Fruit fly (Drosophila melanogaster) whole organism, pupa: ENCODE results near the gene PGRP-LB.

Source experiments
- CG10348 ChIP-seq: fragments of 200-800 bp; sonication (Bioruptor generic); IDR thresholded peaks from 2 replicates; pipeline ENCODE4 v1.3.6; 2022; ENCODE audit warnings: missing biosample characterization, missing genetic modification characterization
- CG12605 ChIP-seq: fragments of 200-800 bp; sonication (Bioruptor generic); IDR thresholded peaks from 2 replicates; pipeline ENCODE4 v1.3.6; 2022; ENCODE audit warnings: missing biosample characterization, missing genetic modification characterization
- CG13204 ChIP-seq: fragments of 200-800 bp; sonication (Bioruptor generic); optimal IDR thresholded peaks from 2 replicates; lab custom pipeline; 2018; ENCODE audit warnings: missing biosample characterization, mild to moderate bottlenecking, missing genetic modification characterization, moderate library complexity
- CG14655 ChIP-seq: fragments of 200-800 bp; sonication (Bioruptor generic); optimal IDR thresholded peaks from 3 replicates; lab custom pipeline; 2017; ENCODE audit warnings: mild to moderate bottlenecking, missing biosample characterization, missing genetic modification reagents, missing genetic modification characterization
- CG15710 ChIP-seq: fragments of 200-800 bp; sonication (Bioruptor generic); optimal IDR thresholded peaks from 2 replicates; lab custom pipeline; 2018; ENCODE audit warnings: missing biosample characterization, mild to moderate bottlenecking, missing genetic modification characterization, moderate library complexity
- CG17806 ChIP-seq: fragments of 200-800 bp; sonication (Bioruptor generic); optimal IDR thresholded peaks from 2 replicates; lab custom pipeline; 2018; ENCODE audit warnings: missing biosample characterization, mild to moderate bottlenecking, missing genetic modification characterization, moderate library complexity
- CG32121 ChIP-seq: fragments of 200-800 bp; sonication (Bioruptor generic); IDR thresholded peaks from 2 replicates; pipeline ENCODE4 v1.3.6; 2022; ENCODE audit warnings: missing biosample characterization, missing genetic modification characterization
- CG34367 ChIP-seq: fragments of 200-800 bp; sonication (Bioruptor generic); optimal IDR thresholded peaks from 2 replicates; lab custom pipeline; 2018; ENCODE audit warnings: missing biosample characterization, mild to moderate bottlenecking, missing genetic modification characterization
- CG4496 ChIP-seq: fragments of 200-800 bp; sonication (Bioruptor generic); IDR thresholded peaks from 3 replicates; pipeline ENCODE4 v1.3.6; 2022; ENCODE audit warnings: missing biosample characterization, missing genetic modification characterization
- CG8159 ChIP-seq: fragments of 200-800 bp; sonication (Bioruptor generic); optimal IDR thresholded peaks from 3 replicates; lab custom pipeline; 2018; ENCODE audit warnings: missing biosample characterization, mild to moderate bottlenecking, missing genetic modification characterization, moderate library complexity
- CG8301 ChIP-seq: fragments of 200-800 bp; sonication (Bioruptor generic); optimal IDR thresholded peaks from 2 replicates; lab custom pipeline; 2018; ENCODE audit warnings: missing biosample characterization, mild to moderate bottlenecking, missing genetic modification characterization
- CG9948 ChIP-seq: fragments of 200-800 bp; sonication (Bioruptor generic); optimal IDR thresholded peaks from 2 replicates; lab custom pipeline; 2018; ENCODE audit warnings: missing biosample characterization, mild to moderate bottlenecking, missing genetic modification characterization, moderate library complexity
- D1 ChIP-seq: fragments of 200-800 bp; sonication (Bioruptor generic); optimal IDR thresholded peaks from 2 replicates; lab custom pipeline; 2018; ENCODE audit warnings: missing biosample characterization, mild to moderate bottlenecking, missing genetic modification characterization, moderate library complexity
- EcR ChIP-seq: fragments of 200-800 bp; sonication (Bioruptor generic); optimal IDR thresholded peaks from 3 replicates; lab custom pipeline; 2019; ENCODE audit warnings: missing biosample characterization, missing genetic modification characterization, mild to moderate bottlenecking, moderate library complexity, missing genetic modification reagents
- Ets98B ChIP-seq: fragments of 200-800 bp; sonication (Bioruptor generic); IDR thresholded peaks from 2 replicates; pipeline ENCODE4 v1.3.6; 2022; ENCODE audit warnings: missing biosample characterization, missing genetic modification characterization
- Pif1A ChIP-seq: fragments of 200-800 bp; sonication (Bioruptor generic); optimal IDR thresholded peaks from 3 replicates; lab custom pipeline; 2016; ENCODE audit warnings: missing biosample characterization, missing genetic modification characterization
- Pif1B ChIP-seq: fragments of 200-800 bp; sonication (Bioruptor generic); optimal IDR thresholded peaks from 3 replicates; lab custom pipeline; 2016; ENCODE audit warnings: missing biosample characterization, missing genetic modification characterization
- Snoo ChIP-seq: fragments of 200-800 bp; sonication (Bioruptor generic); optimal IDR thresholded peaks from 3 replicates; lab custom pipeline; 2017; ENCODE audit warnings: missing biosample characterization, mild to moderate bottlenecking, missing genetic modification characterization, inconsistent platforms
- fd96Ca ChIP-seq: fragments of 200-800 bp; sonication (Bioruptor generic); IDR thresholded peaks from 3 replicates; pipeline ENCODE4 v1.3.6; 2022; ENCODE audit warnings: missing biosample characterization, missing genetic modification characterization
- gl ChIP-seq: fragments of 200-800 bp; sonication (Bioruptor generic); optimal IDR thresholded peaks from 2 replicates; lab custom pipeline; 2018; ENCODE audit warnings: missing biosample characterization, mild to moderate bottlenecking, missing genetic modification characterization
- rn ChIP-seq: fragments of 200-800 bp; sonication (Bioruptor generic); IDR thresholded peaks from 2 replicates; pipeline ENCODE4 v1.3.6; 2022; ENCODE audit warnings: missing biosample characterization, missing genetic modification characterization

PGRP-LB gene

DNA sequence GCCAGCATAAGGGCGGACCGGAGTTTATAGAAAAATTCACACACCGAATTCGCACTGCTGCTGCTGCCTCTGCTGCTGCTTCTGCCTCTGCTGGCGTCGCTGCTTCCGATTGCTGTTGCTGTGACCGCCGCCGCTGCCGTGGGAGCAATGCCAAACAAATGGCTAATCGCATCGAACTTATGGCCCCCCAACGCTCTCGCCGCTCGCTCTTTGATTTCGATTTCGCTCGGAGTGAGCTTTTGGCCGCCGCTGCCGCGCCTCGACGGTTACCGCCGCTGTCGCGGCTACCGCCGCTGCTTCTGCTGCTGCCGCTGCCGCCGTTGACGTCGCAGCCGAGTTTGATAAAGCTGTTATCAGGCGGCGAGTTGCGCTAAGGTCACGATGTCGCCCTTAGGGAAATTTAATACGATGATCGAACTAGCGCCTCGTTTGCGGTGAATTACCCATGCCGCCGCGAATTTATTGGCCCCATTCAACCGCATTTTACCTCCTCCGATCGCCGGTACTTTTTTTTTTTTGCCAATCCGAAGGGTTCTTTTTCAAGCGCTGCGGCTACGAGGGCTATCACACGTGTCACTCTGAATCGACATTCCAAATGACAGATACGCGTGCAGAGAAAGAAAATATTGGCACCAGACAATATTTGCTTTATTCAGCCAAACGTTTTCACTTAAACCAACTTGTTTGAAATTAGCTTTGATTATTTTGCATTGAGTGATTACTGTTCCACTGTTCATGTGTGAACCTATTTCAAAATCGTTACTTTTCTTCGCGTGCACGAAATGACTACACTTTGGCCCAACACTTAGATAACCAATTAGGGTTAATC lies 2.1 kb downstream of the PGRP-LB start:
- TF ChIP-seq EcR (GFP tag; lab: Kevin White, UChicago) (no peak), fd96Ca (GFP tag; lab: Robert Waterston, UW) (0 out of 3 replicates have a peak, but pooled peaks have one; percentile 16)

dm6 chr3R:11457286-11457685 lies 3.1 kb downstream of the PGRP-LB start:
- TF ChIP-seq CG10348 (GFP tag; lab: Robert Waterston, UW), result no peak
- no peak for TF ChIP-seq CG12605 (GFP tag; lab: Robert Waterston, UW)
- TF ChIP-seq Pif1B (GFP tag; lab: Kevin White, UChicago), result no peak
- TF ChIP-seq Pif1A (GFP tag; lab: Kevin White, UChicago), result no peak
- TF ChIP-seq D1, result no peak
- TF ChIP-seq CG14655 (GFP tag; lab: Kevin White, UChicago), result no peak
- no peak for TF ChIP-seq CG32121
- no peak for TF ChIP-seq CG34367 (tag; lab: Kevin White, UChicago)
- TF ChIP-seq CG9948 (tag; lab: Kevin White, UChicago), result no peak
- no peak for TF ChIP-seq CG8301 (tag; lab: Kevin White, UChicago)
- no peak for TF ChIP-seq CG4496
- TF ChIP-seq CG17806, result no peak
- no peak for TF ChIP-seq gl (tag; lab: Kevin White, UChicago)
- no peak for TF ChIP-seq EcR (GFP tag; lab: Kevin White, UChicago)
- TF ChIP-seq fd96Ca (GFP tag; lab: Robert Waterston, UW), result no peak
- no peak for TF ChIP-seq CG8159 (tag; lab: Kevin White, UChicago)
- TF ChIP-seq rn (GFP tag; lab: Robert Waterston, UW), result no peak
- TF ChIP-seq CG13204 (GFP tag; lab: Kevin White, UChicago), result no peak
- TF ChIP-seq Snoo (tag; lab: Kevin White, UChicago), result no peak

DNA sequence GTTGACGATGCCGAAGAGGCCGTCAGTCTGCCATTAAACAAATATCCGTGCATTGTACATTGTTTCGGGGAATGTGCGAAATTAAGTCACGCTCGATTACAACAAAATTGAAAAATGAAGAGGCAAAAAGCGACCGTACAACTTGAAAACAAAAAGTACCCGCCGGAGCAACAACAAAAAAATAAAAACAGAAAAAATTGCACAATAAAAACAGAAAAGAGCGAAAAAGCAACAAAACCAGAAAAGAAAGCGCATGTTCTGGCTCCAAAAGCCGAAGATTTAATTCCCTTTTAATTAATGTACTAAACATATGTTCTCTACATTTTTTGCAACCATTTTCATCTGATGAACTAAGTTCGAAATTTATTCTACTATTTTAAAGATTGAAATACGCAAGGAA lies 3.8 kb downstream of the PGRP-LB start:
- peak; percentile 28 for TF ChIP-seq CG15710
- no peak for TF ChIP-seq CG9948 (tag; lab: Kevin White, UChicago)
- peak; percentile 39 for TF ChIP-seq CG8159 (tag; lab: Kevin White, UChicago)
- TF ChIP-seq Pif1A (GFP tag; lab: Kevin White, UChicago), result peak; percentile 36
- TF ChIP-seq CG10348 (GFP tag; lab: Robert Waterston, UW), result no peak
- no peak for TF ChIP-seq CG14655 (GFP tag; lab: Kevin White, UChicago)
- no peak for TF ChIP-seq CG17806
- TF ChIP-seq Snoo (tag; lab: Kevin White, UChicago), result peak; percentile 58

DNA sequence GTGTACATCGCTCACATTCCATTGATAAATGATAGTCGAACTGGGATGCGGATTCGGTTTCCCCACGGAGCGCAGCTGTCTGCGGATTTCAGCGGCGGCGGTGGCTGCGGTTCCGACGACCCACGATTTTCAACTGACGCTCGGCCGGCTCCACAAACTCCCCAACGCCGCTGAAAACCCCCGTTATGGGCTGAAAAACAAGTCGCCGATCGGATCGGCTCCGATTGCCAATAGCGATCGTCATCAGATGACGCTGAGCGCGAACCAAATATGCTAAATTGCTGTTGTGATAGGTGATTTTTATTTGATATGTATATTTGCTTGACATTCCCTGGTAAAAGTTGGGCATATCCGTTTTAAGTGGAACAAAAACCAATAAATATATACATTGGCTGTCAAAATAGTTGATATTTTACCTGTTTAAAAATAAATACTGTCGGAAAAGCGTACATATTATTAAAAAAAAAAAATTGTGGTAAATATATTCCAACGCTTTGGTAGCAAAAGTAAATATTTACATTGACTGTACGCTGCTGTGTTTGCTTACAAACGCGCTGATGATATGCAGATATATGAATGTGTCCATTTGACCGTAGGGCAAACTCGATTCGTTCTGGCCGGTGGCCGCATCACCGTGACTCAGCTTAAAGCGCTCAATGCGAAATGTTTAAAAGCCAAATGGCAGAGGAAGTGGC lies 6.0 kb downstream of the PGRP-LB start:
- TF ChIP-seq Snoo (tag; lab: Kevin White, UChicago) (peak; percentile 64), CG8159 (tag; lab: Kevin White, UChicago) (peak; percentile 24), CG9948 (tag; lab: Kevin White, UChicago) (peak; percentile 26), CG15710 (no peak), Pif1A (GFP tag; lab: Kevin White, UChicago) (peak; percentile 32), Ets98B (GFP tag; lab: Robert Waterston, UW) (no peak), Pif1B (GFP tag; lab: Kevin White, UChicago) (peak; percentile 7), CG12605 (GFP tag; lab: Robert Waterston, UW) (no peak), CG10348 (GFP tag; lab: Robert Waterston, UW) (peak; percentile 28; the same call in 1 of the 2 replicates), CG14655 (GFP tag; lab: Kevin White, UChicago) (peak; percentile 37), CG4496 (peak; percentile 45; the same call in 1 of the 3 replicates), CG8301 (tag; lab: Kevin White, UChicago) (no peak), CG17806 (peak; percentile 9), EcR (GFP tag; lab: Kevin White, UChicago) (no peak), CG13204 (GFP tag; lab: Kevin White, UChicago) (no peak), fd96Ca (GFP tag; lab: Robert Waterston, UW) (0 out of 3 replicates have a peak, but pooled peaks have one; percentile 38), CG32121 (peak; percentile 48)

- no peak for TF ChIP-seq CG32121
- no peak for TF ChIP-seq Ets98B (GFP tag; lab: Robert Waterston, UW)
- no peak for TF ChIP-seq CG34367 (tag; lab: Kevin White, UChicago)
- no peak for TF ChIP-seq rn (GFP tag; lab: Robert Waterston, UW)
- TF ChIP-seq CG14655 (GFP tag; lab: Kevin White, UChicago), result no peak
- no peak for TF ChIP-seq CG9948 (tag; lab: Kevin White, UChicago)
- no peak for TF ChIP-seq gl (tag; lab: Kevin White, UChicago)
- peak; percentile 71 for TF ChIP-seq CG4496
Observed at dm6 chr3R:11452041-11452440, 8.3 kb downstream of the PGRP-LB start.
